Fruit fly (Drosophila melanogaster) whole organism, embryonic: Measurements from ENCODE around the gene T48.

Experiments
- Bgb ChIP-seq: fragments of 200-800 bp; sonication (Bioruptor generic); IDR thresholded peaks from 2 replicates; pipeline ENCODE4 v1.3.6; 2022; ENCODE audit warnings: missing biosample characterization, missing genetic modification characterization; ENCODE audit not compliant: partially characterized antibody
- BtbVII ChIP-seq: fragments of 200-800 bp; sonication (Bioruptor generic); optimal IDR thresholded peaks from 3 replicates; lab custom pipeline; 2017; ENCODE audit warnings: missing biosample characterization, mild to moderate bottlenecking, missing genetic modification characterization
- CG10209 ChIP-seq: fragments of 200-800 bp; sonication (Bioruptor generic); optimal IDR thresholded peaks from 3 replicates; lab custom pipeline; 2017; ENCODE audit warnings: missing biosample characterization, mild to moderate bottlenecking, missing genetic modification characterization, missing genetic modification reagents
- CG10565 ChIP-seq: fragments of 200-800 bp; sonication (Bioruptor generic); optimal IDR thresholded peaks from 3 replicates; lab custom pipeline; 2016; ENCODE audit warnings: missing biosample characterization, mild to moderate bottlenecking, missing genetic modification characterization
- CG10959 ChIP-seq: fragments of 200-800 bp; sonication (Bioruptor generic); IDR thresholded peaks from 2 replicates; pipeline ENCODE4 v1.3.6; 2022; ENCODE audit warnings: missing biosample characterization, missing genetic modification characterization
- CG1233 ChIP-seq: fragments of 200-800 bp; sonication (Bioruptor generic); optimal IDR thresholded peaks from 4 replicates; lab custom pipeline; 2018; ENCODE audit warnings: missing biosample characterization, mild to moderate bottlenecking, missing genetic modification characterization
- CG14014 ChIP-seq: fragments of 200-800 bp; sonication (Bioruptor generic); IDR thresholded peaks from 2 replicates; pipeline ENCODE4 v1.3.6; 2022; ENCODE audit warnings: missing biosample characterization, missing genetic modification characterization
- CG14441 ChIP-seq: fragments of 200-800 bp; sonication (Bioruptor generic); IDR thresholded peaks from 2 replicates; pipeline ENCODE4 v1.3.6; 2022; ENCODE audit warnings: missing biosample characterization, missing genetic modification characterization
- CG17328 ChIP-seq: fragments of 200-800 bp; sonication (Bioruptor generic); IDR thresholded peaks from 2 replicates; pipeline ENCODE4 v1.3.6; 2022; ENCODE audit warnings: missing biosample characterization, missing genetic modification characterization
- CG18476 ChIP-seq: fragments of 200-800 bp; sonication (Bioruptor generic); optimal IDR thresholded peaks from 2 replicates; lab custom pipeline; 2016; ENCODE audit warnings: missing biosample characterization, mild to moderate bottlenecking, missing genetic modification characterization
- CG18599 ChIP-seq: fragments of 200-800 bp; sonication (Bioruptor generic); optimal IDR thresholded peaks from 3 replicates; lab custom pipeline; 2017; ENCODE audit warnings: missing biosample characterization, missing genetic modification characterization, mild to moderate bottlenecking, moderate library complexity, missing genetic modification reagents
- CG2120 ChIP-seq: fragments of 200-800 bp; sonication (Bioruptor generic); optimal IDR thresholded peaks from 3 replicates; lab custom pipeline; 2016; ENCODE audit warnings: missing biosample characterization, missing genetic modification characterization
- CG31224 ChIP-seq: fragments of 200-800 bp; sonication (Bioruptor generic); IDR thresholded peaks from 2 replicates; pipeline ENCODE4 v1.3.6; 2022; ENCODE audit warnings: missing biosample characterization, missing genetic modification characterization
- CG32767 ChIP-seq: fragments of 200-800 bp; sonication (Bioruptor generic); IDR thresholded peaks from 2 replicates; pipeline ENCODE4 v1.3.6; 2022; ENCODE audit warnings: missing biosample characterization, missing genetic modification characterization
- CG42726 ChIP-seq: fragments of 200-800 bp; sonication (Bioruptor generic); IDR thresholded peaks from 2 replicates; pipeline ENCODE4 v1.3.6; 2022; ENCODE audit warnings: missing biosample characterization, missing genetic modification characterization; ENCODE audit not compliant: partially characterized antibody
- CG4282 ChIP-seq: fragments of 200-800 bp; sonication (Bioruptor generic); optimal IDR thresholded peaks from 2 replicates; lab custom pipeline; 2016; ENCODE audit warnings: missing biosample characterization, missing genetic modification characterization
- CG4617 ChIP-seq: fragments of 200-800 bp; sonication (Bioruptor generic); optimal IDR thresholded peaks from 3 replicates; lab custom pipeline; 2016; ENCODE audit warnings: missing biosample characterization, missing genetic modification characterization, borderline replicate concordance
- CG6254 ChIP-seq: fragments of 200-800 bp; sonication (Bioruptor generic); optimal IDR thresholded peaks from 3 replicates; lab custom pipeline; 2017; ENCODE audit warnings: mild to moderate bottlenecking, missing biosample characterization, missing genetic modification reagents, missing genetic modification characterization
- CG6765 ChIP-seq: fragments of 200-800 bp; sonication (Bioruptor generic); optimal IDR thresholded peaks from 3 replicates; lab custom pipeline; 2017; ENCODE audit warnings: missing biosample characterization, mild to moderate bottlenecking, missing genetic modification characterization
- CG6854 ChIP-seq: fragments of 200-800 bp; sonication (Bioruptor generic); optimal IDR thresholded peaks from 3 replicates; lab custom pipeline; 2017; ENCODE audit warnings: missing biosample characterization, mild to moderate bottlenecking, missing genetic modification characterization
- CG7745 ChIP-seq: fragments of 200-800 bp; sonication (Bioruptor generic); optimal IDR thresholded peaks from 2 replicates; lab custom pipeline; 2018; ENCODE audit warnings: missing biosample characterization, mild to moderate bottlenecking, missing genetic modification characterization, moderate library complexity
- CG7786 ChIP-seq: fragments of 200-800 bp; sonication (Bioruptor generic); optimal IDR thresholded peaks from 2 replicates; lab custom pipeline; 2016; ENCODE audit warnings: missing biosample characterization, missing genetic modification characterization
- CG7839 ChIP-seq: fragments of 200-800 bp; sonication (Bioruptor generic); optimal IDR thresholded peaks from 3 replicates; lab custom pipeline; 2018; ENCODE audit warnings: missing biosample characterization, mild to moderate bottlenecking, missing genetic modification characterization, moderate library complexity
- CG8290 ChIP-seq, 3 experiments: fragments of 200-800 bp; sonication (Bioruptor generic); optimal IDR thresholded peaks; 2 replicates each; lab custom pipeline; 2016 to 2019; ENCODE audit warnings: missing biosample characterization in 3 of 3, missing genetic modification characterization in 3 of 3, mild to moderate bottlenecking in 2 of 3, moderate library complexity in 1 of 3
- CG9609 ChIP-seq: fragments of 200-800 bp; sonication (Bioruptor generic); optimal IDR thresholded peaks from 3 replicates; lab custom pipeline; 2016; ENCODE audit warnings: missing biosample characterization, missing genetic modification characterization
- CG9727 ChIP-seq: fragments of 200-800 bp; sonication (Bioruptor generic); optimal IDR thresholded peaks from 3 replicates; lab custom pipeline; 2017; ENCODE audit warnings: missing biosample characterization, mild to moderate bottlenecking, missing genetic modification characterization
- CTCF ChIP-seq: fragments of 200-800 bp; sonication (Bioruptor generic); optimal IDR thresholded peaks from 2 replicates; lab custom pipeline; 2017; ENCODE audit warnings: missing biosample characterization, mild to moderate bottlenecking, missing genetic modification characterization, moderate library complexity
- CoRest ChIP-seq: fragments of 200-800 bp; sonication (Bioruptor generic); optimal IDR thresholded peaks from 3 replicates; lab custom pipeline; 2018; ENCODE audit warnings: missing biosample characterization, mild to moderate bottlenecking, missing genetic modification characterization, moderate library complexity
- Dbx ChIP-seq: fragments of 200-800 bp; sonication (Bioruptor generic); IDR thresholded peaks from 3 replicates; pipeline ENCODE4 v1.3.6; 2022; ENCODE audit warnings: missing biosample characterization, missing genetic modification characterization
- Dref ChIP-seq: fragments of 200-800 bp; sonication (Bioruptor generic); IDR thresholded peaks from 2 replicates; pipeline ENCODE4 v1.3.6; 2022; ENCODE audit warnings: missing biosample characterization, missing genetic modification characterization
- E2f2 ChIP-seq: fragments of 200-800 bp; sonication (Bioruptor generic); IDR thresholded peaks from 2 replicates; pipeline ENCODE4 v1.3.6; 2022; ENCODE audit warnings: missing biosample characterization, missing genetic modification characterization
- Fer3 ChIP-seq: fragments of 200-800 bp; sonication (Bioruptor generic); optimal IDR thresholded peaks from 2 replicates; lab custom pipeline; 2018; ENCODE audit warnings: missing biosample characterization, mild to moderate bottlenecking, missing genetic modification characterization, moderate library complexity
- Mad ChIP-seq: fragments of 200-800 bp; sonication (Bioruptor generic); optimal IDR thresholded peaks from 2 replicates; lab custom pipeline; 2016; ENCODE audit warnings: missing biosample characterization, missing genetic modification characterization
- Opbp ChIP-seq: fragments of 200-800 bp; sonication (Bioruptor generic); IDR thresholded peaks from 3 replicates; pipeline ENCODE4 v1.3.6; 2022; ENCODE audit warnings: missing biosample characterization, missing genetic modification characterization; ENCODE audit not compliant: partially characterized antibody
- Sin3A ChIP-seq: fragments of >200 bp; optimal IDR thresholded peaks from 2 replicates; lab custom pipeline; 2018
- Sry-δ ChIP-seq: fragments of 200-800 bp; sonication (Bioruptor generic); optimal IDR thresholded peaks from 2 replicates; lab custom pipeline; 2016; ENCODE audit warnings: missing biosample characterization, missing genetic modification characterization
- ase ChIP-seq: fragments of 200-800 bp; sonication (Bioruptor generic); IDR thresholded peaks from 3 replicates; pipeline ENCODE4 v1.3.6; 2022; ENCODE audit warnings: missing biosample characterization, missing genetic modification characterization
- chinmo ChIP-seq: fragments of 200-800 bp; sonication (Bioruptor generic); IDR thresholded peaks from 4 replicates; pipeline ENCODE4 v1.3.6; 2022; ENCODE audit warnings: missing biosample characterization, missing genetic modification characterization; ENCODE audit not compliant: partially characterized antibody
- dm ChIP-seq: fragments of 200-800 bp; sonication (Bioruptor generic); optimal IDR thresholded peaks from 3 replicates; lab custom pipeline; 2016; ENCODE audit warnings: missing biosample characterization, missing genetic modification characterization
- esg ChIP-seq: fragments of 200-800 bp; sonication (Bioruptor generic); conservative IDR thresholded peaks from 2 replicates; pipeline ENCODE4 v1.3.6; 2022; ENCODE audit warnings: missing biosample characterization, missing genetic modification characterization
- gcm2 ChIP-seq: fragments of 200-800 bp; sonication (Bioruptor generic); optimal IDR thresholded peaks from 2 replicates; lab custom pipeline; 2016; ENCODE audit warnings: missing biosample characterization, missing genetic modification characterization
- grau ChIP-seq: fragments of 200-800 bp; optimal IDR thresholded peaks from 3 replicates; lab custom pipeline; 2019; ENCODE audit warnings: missing biosample characterization, mild to moderate bottlenecking, missing genetic modification characterization, moderate library complexity
- h ChIP-seq: fragments of >200 bp; optimal IDR thresholded peaks from 2 replicates; lab custom pipeline; 2017
- kah ChIP-seq: fragments of 200-800 bp; sonication (Bioruptor generic); optimal IDR thresholded peaks from 2 replicates; lab custom pipeline; 2018; ENCODE audit warnings: missing biosample characterization, mild to moderate bottlenecking, missing genetic modification characterization
- lbe ChIP-seq: fragments of 200-800 bp; sonication (Bioruptor generic); optimal IDR thresholded peaks from 2 replicates; lab custom pipeline; 2016; ENCODE audit warnings: missing biosample characterization, mild to moderate bottlenecking, missing genetic modification characterization
- pb ChIP-seq: fragments of 200-800 bp; sonication (Bioruptor generic); optimal IDR thresholded peaks from 3 replicates; lab custom pipeline; 2016; ENCODE audit warnings: missing biosample characterization, missing genetic modification characterization
- sens ChIP-seq: fragments of 200-800 bp; sonication (Bioruptor generic); peaks from one replicate; lab custom pipeline; 2016; ENCODE audit warnings: missing biosample characterization, missing genetic modification characterization
- sisA ChIP-seq: fragments of 200-800 bp; sonication (Bioruptor generic); IDR thresholded peaks from 2 replicates; pipeline ENCODE4 v1.3.6; 2022; ENCODE audit warnings: missing biosample characterization, missing genetic modification characterization
- sqz ChIP-seq: fragments of 200-800 bp; sonication (Bioruptor generic); optimal IDR thresholded peaks from 3 replicates; lab custom pipeline; 2018; ENCODE audit warnings: missing biosample characterization, mild to moderate bottlenecking, missing genetic modification characterization
- z ChIP-seq: fragments of 200-800 bp; sonication (Bioruptor generic); IDR thresholded peaks from 3 replicates; pipeline ENCODE4 v1.3.6; 2022; ENCODE audit warnings: missing biosample characterization, missing genetic modification characterization
- zen2 ChIP-seq: fragments of 200-800 bp; sonication (Bioruptor generic); IDR thresholded peaks from 3 replicates; pipeline ENCODE4 v1.3.6; 2022; ENCODE audit warnings: missing biosample characterization, missing genetic modification characterization; ENCODE audit not compliant: partially characterized antibody

T48 gene

DNA sequence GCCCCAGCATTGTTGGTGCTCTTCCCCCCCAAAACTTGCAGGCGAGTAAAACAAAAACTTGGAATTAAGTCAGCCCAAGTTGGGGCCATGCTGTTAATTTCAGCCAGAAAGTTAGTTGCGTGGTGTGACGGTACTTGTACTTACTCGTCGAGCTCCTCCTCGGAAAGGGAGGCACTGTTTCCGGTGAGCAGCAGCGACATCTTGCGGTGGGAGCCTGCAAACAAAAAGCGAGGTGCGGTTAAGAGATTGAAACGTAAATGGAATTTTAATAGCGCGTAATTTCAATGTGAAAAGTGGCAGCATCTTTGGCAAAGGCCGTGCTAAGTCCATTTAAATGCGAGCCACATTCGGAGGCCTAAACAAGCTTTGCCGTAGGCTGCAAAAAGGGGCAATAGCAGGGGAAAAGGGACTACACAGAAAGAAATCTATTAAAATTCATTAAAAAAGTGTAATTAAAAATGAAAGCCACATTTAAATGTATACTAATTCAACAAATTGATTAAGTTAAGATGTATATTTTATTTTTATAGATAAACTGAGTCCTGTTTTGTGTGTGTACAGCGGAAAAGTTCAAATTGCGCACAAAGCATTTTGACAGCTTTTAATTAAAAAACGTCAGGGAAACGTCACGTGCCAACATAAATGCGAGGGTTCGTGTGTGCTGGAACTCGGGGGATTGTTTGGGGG is 75.0 kb downstream of the T48 start (continued):
- TF ChIP-seq CG32767 (GFP tag; lab: Robert Waterston, UW): no peak
- TF ChIP-seq Mad: no peak
- TF ChIP-seq lbe: no peak
- peak; percentile 25 for TF ChIP-seq CG9609 (GFP tag; lab: Kevin White, UChicago)
- no peak for TF ChIP-seq h (lab: Kevin White, UChicago)
- TF ChIP-seq esg: no peak
- TF ChIP-seq CG18476 (GFP tag; lab: Kevin White, UChicago): peak; percentile 67
- no peak for TF ChIP-seq CG10209 (GFP tag; lab: Kevin White, UChicago)
- TF ChIP-seq CG6254: no peak
- TF ChIP-seq CG42726: no peak
- TF ChIP-seq CG6854 (GFP tag; lab: Kevin White, UChicago): no peak
- TF ChIP-seq Sry-δ (GFP tag; lab: Kevin White, UChicago): no peak
- 0 out of 2 replicates have a peak, but pooled peaks have one; percentile 24 for TF ChIP-seq CG14441 (GFP tag; lab: Robert Waterston, UW)
- TF ChIP-seq CG2120: peak; percentile 10
- TF ChIP-seq CG18599 (GFP tag; lab: Kevin White, UChicago): peak; percentile 58
- peak; percentile 12 for TF ChIP-seq sqz (GFP tag; lab: Kevin White, UChicago)
- 0 out of 2 replicates have a peak, but pooled peaks have one; percentile 25 for TF ChIP-seq CG17328 (GFP tag; lab: Robert Waterston, UW)
- peak; percentile 21; the same call in 1 of the 2 replicates for TF ChIP-seq E2f2 (GFP tag; lab: Robert Waterston, UW)
- TF ChIP-seq pb (GFP tag; lab: Kevin White, UChicago): peak; percentile 25
- no peak for TF ChIP-seq Dbx (GFP tag; lab: Robert Waterston, UW)
- TF ChIP-seq Bgb: peak; percentile 20; the same call in 1 of the 2 replicates
- no peak for TF ChIP-seq CG7839
- TF ChIP-seq CG31224 (GFP tag; lab: Robert Waterston, UW): no peak
- no peak for TF ChIP-seq Fer3
- TF ChIP-seq CoRest: no peak
- no peak for TF ChIP-seq Sin3A (lab: Kevin White, UChicago)
- TF ChIP-seq gcm2 (GFP tag; lab: Kevin White, UChicago): no peak
- TF ChIP-seq CG7786 (GFP tag; lab: Kevin White, UChicago): no peak
- peak; percentile 62 for TF ChIP-seq sens
- peak; percentile 21 for TF ChIP-seq CG1233 (GFP tag; lab: Kevin White, UChicago)
- TF ChIP-seq CG7745 (tag; lab: Kevin White, UChicago): no peak
- no peak for TF ChIP-seq chinmo (GFP tag; lab: Robert Waterston, UW)
- no peak for TF ChIP-seq CG10565 (GFP tag; lab: Kevin White, UChicago)
- TF ChIP-seq CG8290 (GFP tag; optimal IDR thresholded peaks at IDR 0.05; lab: Kevin White, UChicago): no peak
- TF ChIP-seq CG8290 (tag; optimal IDR thresholded peaks at IDR 0.05; lab: Kevin White, UChicago): peak in 1 of 2 experiments; percentile 24
- 0 out of 2 replicates have a peak, but pooled peaks have one; percentile 16 for TF ChIP-seq sisA (GFP tag; lab: Robert Waterston, UW)
- no peak for TF ChIP-seq CG4282 (GFP tag; lab: Kevin White, UChicago)
- peak; percentile 7 for TF ChIP-seq BtbVII
- TF ChIP-seq CG10959: no peak
- TF ChIP-seq Dref: no peak
- TF ChIP-seq CG14014 (GFP tag; lab: Robert Waterston, UW): no peak
- no peak for TF ChIP-seq CG9727 (GFP tag; lab: Kevin White, UChicago)
- no peak for TF ChIP-seq dm (GFP tag; lab: Kevin White, UChicago)
- no peak for TF ChIP-seq z
- no peak for TF ChIP-seq zen2
- TF ChIP-seq CG4617: no peak
- no peak for TF ChIP-seq grau
- TF ChIP-seq CTCF (GFP tag; lab: Kevin White, UChicago): peak; percentile 88
- peak; percentile 36 for TF ChIP-seq CG6765 (GFP tag; lab: Kevin White, UChicago)
- TF ChIP-seq ase (GFP tag; lab: Robert Waterston, UW): no peak
- TF ChIP-seq Opbp: no peak
- no peak for TF ChIP-seq kah
